3 worm cellular contexts compared by ENCODE assay signal in genomic region chrII:8015483-8015938, ce11.
TF ChIP-seq lines count a peak whose summit lies in the region.

No protein-coding gene starts in this region.

TF ChIP-seq in whole organism, L1 larva, 84 proteins besides CTCF, POLR2A, EP300 and RAD21 (continued from another document):
- TF ChIP-seq F16B12.6 (tag; optimal IDR thresholded peaks at IDR 0.05; lab: Kevin White, UChicago) (no peak), egl-27 (tag; optimal IDR thresholded peaks at IDR 0.05; lab: Kevin White, UChicago) (no peak), ceh-8 (GFP tag; optimal IDR thresholded peaks at IDR 0.05; lab: Kevin White, UChicago) (no peak), elt-3 (tag; optimal IDR thresholded peaks at IDR 0.05; lab: Kevin White, UChicago) (peak in 4 of 6 experiments; percentile 5 to 45 (median 30)), ets-5 (GFP tag; IDR thresholded peaks at IDR 0.05; lab: Robert Waterston, UW) (no peak), ama-1 (optimal IDR thresholded peaks at IDR 0.05; lab: Kevin White, UChicago) (no peak), dpl-1 (GFP tag; optimal IDR thresholded peaks at IDR 0.05; lab: Kevin White, UChicago) (peak in 1 of 3 experiments; percentile 22), C34B4.2 (tag; optimal IDR thresholded peaks at IDR 0.05; lab: Kevin White, UChicago) (no peak), irx-1 (tag; optimal IDR thresholded peaks at IDR 0.05; lab: Kevin White, UChicago) (no peak), unc-98 (GFP tag; IDR thresholded peaks at IDR 0.05; lab: Robert Waterston, UW) (no peak), ztf-11 (tag; optimal IDR thresholded peaks at IDR 0.05; lab: Kevin White, UChicago) (no peak), lin-15B (tag; optimal IDR thresholded peaks at IDR 0.05; lab: Kevin White, UChicago) (no peak), fos-1 (tag; optimal IDR thresholded peaks at IDR 0.05; lab: Kevin White, UChicago) (no peak), nhr-20 (tag; optimal IDR thresholded peaks at IDR 0.05; lab: Kevin White, UChicago) (peak; percentile 68), nhr-77 (tag; optimal IDR thresholded peaks at IDR 0.05; lab: Kevin White, UChicago) (peak; percentile 52), hlh-17 (GFP tag; optimal IDR thresholded peaks at IDR 0.05; lab: Kevin White, UChicago; ENCODE audit: borderline replicate concordance) (no peak), tlp-1 (tag; optimal IDR thresholded peaks at IDR 0.05; lab: Kevin White, UChicago) (no peak), mdl-1 (tag; optimal IDR thresholded peaks at IDR 0.05; lab: Kevin White, UChicago) (peak in 1 of 2 experiments; percentile 51), zag-1 (tag; optimal IDR thresholded peaks at IDR 0.05; lab: Kevin White, UChicago) (no peak), unc-86 (tag; optimal IDR thresholded peaks at IDR 0.05; lab: Kevin White, UChicago) (no peak), pqm-1 (tag; optimal IDR thresholded peaks at IDR 0.05; lab: Kevin White, UChicago) (no peak), sptf-1 (tag; optimal IDR thresholded peaks at IDR 0.05; lab: Kevin White, UChicago) (no peak), alr-1 (tag; optimal IDR thresholded peaks at IDR 0.05; lab: Kevin White, UChicago; ENCODE audit: borderline replicate concordance) (no peak), nhr-84 (tag; optimal IDR thresholded peaks at IDR 0.05; lab: Kevin White, UChicago) (no peak), ceh-63 (GFP tag; optimal IDR thresholded peaks at IDR 0.05; lab: Kevin White, UChicago) (no peak), ceh-90 (tag; optimal IDR thresholded peaks at IDR 0.05; lab: Kevin White, UChicago) (no peak), nhr-19 (GFP tag; conservative IDR thresholded peaks at IDR 0.05; lab: Robert Waterston, UW) (peak; percentile 5; the same call in 1 of the 2 replicates), grh-1 (GFP tag; IDR thresholded peaks at IDR 0.05; lab: Robert Waterston, UW) (no peak), xbp-1 (tag; optimal IDR thresholded peaks at IDR 0.05; lab: Kevin White, UChicago) (no peak), nhr-47 (tag; optimal IDR thresholded peaks at IDR 0.05; lab: Kevin White, UChicago) (no peak), egl-13 (tag; optimal IDR thresholded peaks at IDR 0.05; lab: Kevin White, UChicago) (no peak), ceh-82 (tag; optimal IDR thresholded peaks at IDR 0.05; lab: Kevin White, UChicago) (no peak), C16A3.4 (tag; optimal IDR thresholded peaks at IDR 0.05; lab: Kevin White, UChicago) (no peak), lin-35 (GFP tag; optimal IDR thresholded peaks at IDR 0.05; lab: Kevin White, UChicago) (peak in 1 of 2 experiments; percentile 30), efl-3 (GFP tag; optimal IDR thresholded peaks at IDR 0.05; lab: Kevin White, UChicago) (no peak), nhr-28 (tag; optimal IDR thresholded peaks at IDR 0.05; lab: Kevin White, UChicago) (no peak), pax-3 (tag; optimal IDR thresholded peaks at IDR 0.05; lab: Kevin White, UChicago) (no peak), ceh-88 (GFP tag; IDR thresholded peaks at IDR 0.05; lab: Robert Waterston, UW) (no peak)

TF ChIP-seq in whole organism, L4 larva, 104 proteins besides CTCF, POLR2A, EP300 and RAD21 (continued from another document):
- TF ChIP-seq skn-1 (tag; optimal IDR thresholded peaks at IDR 0.05; lab: Kevin White, UChicago) (no peak), lim-7 (GFP tag; IDR thresholded peaks at IDR 0.05; lab: Robert Waterston, UW) (no peak), mep-1 (tag; optimal IDR thresholded peaks at IDR 0.05; lab: Kevin White, UChicago) (peak; percentile 37), nhr-42 (GFP tag; IDR thresholded peaks at IDR 0.05; lab: Robert Waterston, UW) (no peak), nhr-28 (tag; optimal IDR thresholded peaks at IDR 0.05; lab: Kevin White, UChicago) (peak; percentile 60), ctbp-1 (GFP tag; IDR thresholded peaks at IDR 0.05; lab: Robert Waterston, UW) (0 out of 2 replicates have a peak, but pooled peaks have one; percentile 54), ceh-62 (tag; optimal IDR thresholded peaks at IDR 0.05; lab: Kevin White, UChicago) (no peak), ZK337.2 (GFP tag; IDR thresholded peaks at IDR 0.05; lab: Robert Waterston, UW) (no peak), ztf-7 (tag; optimal IDR thresholded peaks at IDR 0.05; lab: Kevin White, UChicago) (no peak), pha-4 (GFP tag; IDR thresholded peaks at IDR 0.05; lab: Robert Waterston, UW) (no peak), pha-4 (tag; optimal IDR thresholded peaks at IDR 0.05; lab: Kevin White, UChicago) (peak; percentile 79), saeg-2 (GFP tag; IDR thresholded peaks at IDR 0.05; lab: Robert Waterston, UW) (no peak), lin-38 (GFP tag; IDR thresholded peaks at IDR 0.05; lab: Robert Waterston, UW) (peak; percentile 93), zfp-2 (tag; optimal IDR thresholded peaks at IDR 0.05; lab: Kevin White, UChicago) (no peak), Y105C5A.15 (GFP tag; IDR thresholded peaks at IDR 0.05; lab: Robert Waterston, UW) (no peak), F37D6.2 (tag; optimal IDR thresholded peaks at IDR 0.05; lab: Kevin White, UChicago) (no peak), mxl-2 (GFP tag; conservative IDR thresholded peaks at IDR 0.05; lab: Robert Waterston, UW) (no peak), nhr-10 (tag; optimal IDR thresholded peaks at IDR 0.05; lab: Kevin White, UChicago) (no peak), lin-13 (GFP tag; optimal IDR thresholded peaks at IDR 0.05; lab: Kevin White, UChicago) (no peak), spr-3 (GFP tag; optimal IDR thresholded peaks at IDR 0.05; lab: Kevin White, UChicago) (no peak), jun-1 (tag; optimal IDR thresholded peaks at IDR 0.05; lab: Kevin White, UChicago) (no peak), nhr-6 (tag; optimal IDR thresholded peaks at IDR 0.05; lab: Kevin White, UChicago) (peak; percentile 5), lin-39 (tag; optimal IDR thresholded peaks at IDR 0.05; lab: Kevin White, UChicago) (no peak), nhr-102 (tag; optimal IDR thresholded peaks at IDR 0.05; lab: Kevin White, UChicago) (no peak), lir-3 (tag; optimal IDR thresholded peaks at IDR 0.05; lab: Kevin White, UChicago) (no peak), zip-2 (tag; optimal IDR thresholded peaks at IDR 0.05; lab: Kevin White, UChicago) (no peak), duxl-1 (tag; optimal IDR thresholded peaks at IDR 0.05; lab: Kevin White, UChicago; ENCODE audit: poor library complexity) (no peak), mes-2 (tag; optimal IDR thresholded peaks at IDR 0.05; lab: Kevin White, UChicago; ENCODE audit: poor library complexity, severe bottlenecking) (peak; percentile 4), dve-1 (tag; optimal IDR thresholded peaks at IDR 0.05; lab: Kevin White, UChicago; ENCODE audit: insufficient read depth) (peak; percentile 48), hlh-11 (tag; optimal IDR thresholded peaks at IDR 0.05; lab: Kevin White, UChicago) (peak; percentile 63), dpl-1 (GFP tag; optimal IDR thresholded peaks at IDR 0.05; lab: Kevin White, UChicago) (no peak), gei-8 (GFP tag; optimal IDR thresholded peaks at IDR 0.05; lab: Kevin White, UChicago) (peak; percentile 11), php-3 (GFP tag; IDR thresholded peaks at IDR 0.05; lab: Robert Waterston, UW) (0 out of 2 replicates have a peak, but pooled peaks have one; percentile 54), dmd-8 (GFP tag; IDR thresholded peaks at IDR 0.05; lab: Robert Waterston, UW) (0 out of 2 replicates have a peak, but pooled peaks have one; percentile 3), F26F4.8 (GFP tag; conservative IDR thresholded peaks at IDR 0.05; lab: Robert Waterston, UW) (no peak), unc-39 (tag; optimal IDR thresholded peaks at IDR 0.05; lab: Kevin White, UChicago) (no peak), snpc-1.2 (GFP tag; IDR thresholded peaks at IDR 0.05; lab: Robert Waterston, UW) (no peak), madf-9 (GFP tag; conservative IDR thresholded peaks at IDR 0.05; lab: Robert Waterston, UW) (no peak), daf-8 (GFP tag; IDR thresholded peaks at IDR 0.05; lab: Robert Waterston, UW) (no peak), T20F7.1 (GFP tag; optimal IDR thresholded peaks at IDR 0.05; lab: Kevin White, UChicago) (no peak)

TF ChIP-seq in whole organism, young adult, 124 proteins besides CTCF, POLR2A, EP300 and RAD21 (continued from another document):
- TF ChIP-seq pbrm-1 (GFP tag; IDR thresholded peaks at IDR 0.05; lab: Robert Waterston, UW) (peak; percentile 51; the same call in 1 of the 2 replicates), zim-3 (tag; optimal IDR thresholded peaks at IDR 0.05; lab: Kevin White, UChicago) (no peak), cebp-1 (GFP tag; IDR thresholded peaks at IDR 0.05; lab: Robert Waterston, UW) (no peak), cebp-1 (tag; optimal IDR thresholded peaks at IDR 0.05; lab: Kevin White, UChicago) (peak; percentile 63), D2030.7 (GFP tag; IDR thresholded peaks at IDR 0.05; lab: Robert Waterston, UW) (peak; percentile 92)
